Worm (Caenorhabditis elegans) whole organism, young adult: ENCODE measurements around the gene col-187.

Source experiments
- F23B12.7 ChIP-seq: sonication (generic microtip); optimal IDR thresholded peaks from 2 replicates; lab custom pipeline; 2017; ENCODE audit warnings: missing genetic modification characterization, mild to moderate bottlenecking, missing compliant biosample characterization, antibody characterized with exemption, moderate library complexity; ENCODE audit not compliant: insufficient read depth
- F55B11.4 ChIP-seq: sonication (generic microtip); optimal IDR thresholded peaks from 2 replicates; lab custom pipeline; 2016; ENCODE audit warnings: missing compliant biosample characterization, missing genetic modification characterization, borderline replicate concordance; ENCODE audit not compliant: insufficient read depth
- T07F8.4 ChIP-seq: sonication (generic microtip); optimal IDR thresholded peaks from 2 replicates; lab custom pipeline; 2016; ENCODE audit warnings: mild to moderate bottlenecking, missing genetic modification characterization, moderate library complexity, missing compliant biosample characterization
- ZK185.1 ChIP-seq: sonication (generic microtip); optimal IDR thresholded peaks from 2 replicates; lab custom pipeline; 2016; ENCODE audit warnings: mild to moderate bottlenecking, missing genetic modification characterization, missing compliant biosample characterization; ENCODE audit not compliant: poor library complexity, severe bottlenecking
- ama-1 ChIP-seq, 3 experiments: fragments of 150-350 bp in 1 of 3; sonication (generic microtip) in 2 of 3; optimal IDR thresholded peaks; 2 replicates each; lab custom pipeline; 2014 to 2018; ENCODE audit warnings: missing biosample characterization in 2 of 3, missing genetic modification characterization in 2 of 3, missing genetic modification reagents in 2 of 3
- atf-7 ChIP-seq: sonication (generic microtip); optimal IDR thresholded peaks from 2 replicates; lab custom pipeline; 2017; ENCODE audit warnings: mild to moderate bottlenecking, missing genetic modification characterization, missing compliant biosample characterization
- attf-3 ChIP-seq: fragments of 200-800 bp; sonication (Bioruptor generic); conservative IDR thresholded peaks from 2 replicates; pipeline ENCODE4 v1.3.6; 2022; ENCODE audit warnings: missing genetic modification reagents, missing genetic modification characterization, missing compliant biosample characterization
- bed-2 ChIP-seq: fragments of 200-800 bp; sonication (Bioruptor generic); IDR thresholded peaks from 2 replicates; pipeline ENCODE4 v1.3.6; 2022; ENCODE audit warnings: missing genetic modification reagents, missing genetic modification characterization, missing compliant biosample characterization
- him-1 ChIP-seq: sonication (generic microtip); optimal IDR thresholded peaks from 2 replicates; lab custom pipeline; 2016; ENCODE audit warnings: missing genotype, missing genetic modification reagents, missing genetic modification characterization, missing compliant biosample characterization
- lag-1 ChIP-seq: fragments of 200-800 bp; sonication (Bioruptor generic); IDR thresholded peaks from 2 replicates; pipeline ENCODE4 v1.3.6; 2022; ENCODE audit warnings: missing genetic modification reagents, missing genetic modification characterization, missing compliant biosample characterization
- lin-54 ChIP-seq: fragments of 200-800 bp; sonication (Bioruptor generic); optimal IDR thresholded peaks from 2 replicates; lab custom pipeline; 2018; ENCODE audit warnings: mild to moderate bottlenecking, missing genetic modification characterization, missing compliant biosample characterization
- rec-8 ChIP-seq, 2 experiments: sonication (generic microtip); optimal IDR thresholded peaks; 2 replicates each; lab custom pipeline; 2016; ENCODE audit warnings: mild to moderate bottlenecking in 2 of 2, missing genetic modification characterization in 2 of 2, missing genetic modification reagents in 2 of 2, missing genotype in 2 of 2, missing biosample characterization in 1 of 2, missing compliant biosample characterization in 1 of 2, moderate library complexity in 1 of 2
- tlf-1 ChIP-seq: fragments of 200-800 bp; sonication (Bioruptor generic); optimal IDR thresholded peaks from 2 replicates; lab custom pipeline; 2018; ENCODE audit warnings: mild to moderate bottlenecking, missing genetic modification characterization, missing compliant biosample characterization
- unc-130 ChIP-seq: sonication (generic microtip); optimal IDR thresholded peaks from 2 replicates; lab custom pipeline; 2016; ENCODE audit warnings: missing genetic modification reagents, missing genetic modification characterization, missing compliant biosample characterization

DNA sequence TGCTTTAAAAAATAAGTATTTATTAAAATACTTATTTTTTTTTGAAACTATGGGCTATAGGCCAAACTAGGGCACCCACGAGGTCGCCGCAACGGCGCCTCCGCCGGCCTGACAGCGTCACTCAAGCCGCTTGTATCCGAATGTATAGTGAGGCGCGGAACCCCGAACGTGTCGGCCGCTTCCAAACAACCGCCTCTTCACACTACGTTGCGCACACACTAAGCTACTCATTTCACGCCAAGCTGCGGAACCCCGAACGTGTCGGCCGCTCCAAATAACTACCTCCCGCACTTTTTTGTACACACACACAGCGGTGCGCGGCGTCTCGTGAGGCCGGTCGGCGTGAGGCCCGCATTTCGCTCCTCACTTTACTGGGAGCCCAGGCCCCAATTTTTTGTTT, 40.2 kb downstream of the col-187 start:
- TF ChIP-seq ZK185.1 (tag; lab: Kevin White, UChicago), result no peak
- no peak for TF ChIP-seq rec-8 (tag; optimal IDR thresholded peaks at IDR 0.05; lab: Kevin White, UChicago)
- no peak for TF ChIP-seq ama-1 (optimal IDR thresholded peaks at IDR 0.05; lab: Kevin White, UChicago)
- TF ChIP-seq ama-1 (GFP tag; optimal IDR thresholded peaks at IDR 0.05; lab: Kevin White, UChicago), result no peak
- no peak for TF ChIP-seq tlf-1
- TF ChIP-seq bed-2 (GFP tag; lab: Robert Waterston, UW), result 0 out of 2 replicates have a peak, but pooled peaks have one; percentile 17
- no peak for TF ChIP-seq T07F8.4 (tag; lab: Kevin White, UChicago)
- TF ChIP-seq unc-130 (GFP tag; lab: Kevin White, UChicago), result no peak
- TF ChIP-seq lag-1, result no peak
- TF ChIP-seq F23B12.7, result no peak
- TF ChIP-seq attf-3 (GFP tag; lab: Robert Waterston, UW), result no peak
- no peak for TF ChIP-seq F55B11.4 (tag; lab: Kevin White, UChicago)
- no peak for TF ChIP-seq him-1 (tag; lab: Kevin White, UChicago)
- TF ChIP-seq atf-7 (tag; lab: Kevin White, UChicago), result no peak
- TF ChIP-seq lin-54 (GFP tag; lab: Kevin White, UChicago), result no peak
